Worm (Caenorhabditis elegans) whole organism, L3 larva: Measurements from ENCODE around the gene ZK813.5.
A peak's percentile ranks its signal among the peaks of the same experiment; 100 is the strongest.

Source experiments
- ZK546.5 ChIP-seq: sonication (generic microtip); optimal IDR thresholded peaks from 2 replicates; lab custom pipeline; 2017; ENCODE audit warnings: missing biosample characterization, missing genetic modification characterization
- aly-2 ChIP-seq: fragments of 150-350 bp; optimal IDR thresholded peaks from 2 replicates; lab custom pipeline; 2014; ENCODE audit warnings: missing biosample characterization, missing genetic modification characterization
- ama-1 ChIP-seq: fragments of 150-350 bp; optimal IDR thresholded peaks from 2 replicates; lab custom pipeline; 2018
- ceh-16 ChIP-seq: sonication (generic microtip); optimal IDR thresholded peaks from 2 replicates; lab custom pipeline; 2017; ENCODE audit warnings: missing biosample characterization, missing genetic modification characterization
- ceh-9 ChIP-seq: sonication (generic microtip); optimal IDR thresholded peaks from 2 replicates; lab custom pipeline; 2018; ENCODE audit warnings: missing biosample characterization, missing genetic modification characterization
- daf-12 ChIP-seq: fragments of 150-350 bp; optimal IDR thresholded peaks from 2 replicates; lab custom pipeline; 2014; ENCODE audit warnings: missing biosample characterization, missing genetic modification reagents, missing genetic modification characterization
- egl-27 ChIP-seq: sonication (generic microtip); optimal IDR thresholded peaks from 4 replicates; lab custom pipeline; 2017; ENCODE audit warnings: missing biosample characterization, missing genetic modification reagents, missing genetic modification characterization
- elt-2 ChIP-seq: sonication (generic microtip); optimal IDR thresholded peaks from 2 replicates; lab custom pipeline; 2016; ENCODE audit warnings: missing genetic modification reagents, mild to moderate bottlenecking, missing genetic modification characterization, missing compliant biosample characterization
- elt-3 ChIP-seq, 3 experiments: fragments of 150-350 bp in 1 of 3; sonication (generic microtip) in 2 of 3; optimal IDR thresholded peaks; 2 replicates in 2 of 3; 4 replicates in 1 of 3; lab custom pipeline; 2014 to 2017; ENCODE audit warnings: missing biosample characterization in 3 of 3, missing genetic modification characterization in 3 of 3
- eor-1 ChIP-seq, 2 experiments: fragments of 150-350 bp; optimal IDR thresholded peaks; 2 replicates each; lab custom pipeline; 2014 to 2018; ENCODE audit warnings: missing biosample characterization in 2 of 2, missing genetic modification characterization in 2 of 2
- fkh-10 ChIP-seq: sonication (generic microtip); optimal IDR thresholded peaks from 2 replicates; lab custom pipeline; 2017; ENCODE audit warnings: missing biosample characterization, missing genetic modification reagents, missing genetic modification characterization
- fkh-2 ChIP-seq: fragments of 150-350 bp; optimal IDR thresholded peaks from 2 replicates; lab custom pipeline; 2014; ENCODE audit warnings: missing biosample characterization, missing genetic modification reagents, missing genetic modification characterization
- fos-1 ChIP-seq: fragments of 150-350 bp; optimal IDR thresholded peaks from 2 replicates; lab custom pipeline; 2014; ENCODE audit warnings: missing biosample characterization, missing genetic modification characterization
- lin-15B ChIP-seq: fragments of 150-350 bp; optimal IDR thresholded peaks from 2 replicates; lab custom pipeline; 2014; ENCODE audit warnings: missing biosample characterization, missing genetic modification characterization
- mdl-1 ChIP-seq: fragments of 150-350 bp; optimal IDR thresholded peaks from 2 replicates; lab custom pipeline; 2014; ENCODE audit warnings: missing biosample characterization, missing genetic modification characterization
- mml-1 ChIP-seq: fragments of 150-350 bp; sonication (generic microtip); optimal IDR thresholded peaks from 3 replicates; lab custom pipeline; 2014; ENCODE audit warnings: missing biosample characterization, missing genetic modification characterization
- nfya-1 ChIP-seq: sonication (generic microtip); optimal IDR thresholded peaks from 2 replicates; lab custom pipeline; 2017; ENCODE audit warnings: missing genetic modification characterization, mild to moderate bottlenecking, missing compliant biosample characterization, antibody characterized with exemption, moderate library complexity; ENCODE audit not compliant: insufficient read depth
- nhr-12 ChIP-seq: fragments of 150-350 bp; optimal IDR thresholded peaks from 2 replicates; lab custom pipeline; 2014; ENCODE audit warnings: missing biosample characterization, missing genetic modification characterization
- nhr-23 ChIP-seq: fragments of 150-350 bp; optimal IDR thresholded peaks from 2 replicates; lab custom pipeline; 2014; ENCODE audit warnings: missing biosample characterization, missing genetic modification reagents, missing genetic modification characterization
- nhr-237 ChIP-seq: fragments of 150-350 bp; optimal IDR thresholded peaks from 2 replicates; lab custom pipeline; 2014; ENCODE audit warnings: missing biosample characterization, missing genetic modification characterization
- nhr-25 ChIP-seq: sonication (generic microtip); optimal IDR thresholded peaks from 2 replicates; lab custom pipeline; 2017; ENCODE audit warnings: missing biosample characterization, missing genetic modification characterization
- nhr-28 ChIP-seq: fragments of 150-350 bp; optimal IDR thresholded peaks from 2 replicates; lab custom pipeline; 2014; ENCODE audit warnings: missing biosample characterization, missing genetic modification characterization
- nhr-43 ChIP-seq: sonication (generic microtip); optimal IDR thresholded peaks from 2 replicates; lab custom pipeline; 2016; ENCODE audit warnings: mild to moderate bottlenecking, missing genetic modification characterization, missing compliant biosample characterization; ENCODE audit not compliant: poor library complexity, severe bottlenecking
- nhr-67 ChIP-seq: fragments of 150-350 bp; optimal IDR thresholded peaks from 2 replicates; lab custom pipeline; 2014; ENCODE audit warnings: missing biosample characterization, missing genetic modification characterization
- nhr-76 ChIP-seq: fragments of 150-350 bp; sonication (generic microtip); optimal IDR thresholded peaks from 5 replicates; lab custom pipeline; 2014; ENCODE audit warnings: missing biosample characterization, missing genetic modification characterization
- nhr-77 ChIP-seq: fragments of 150-350 bp; optimal IDR thresholded peaks from 2 replicates; lab custom pipeline; 2014; ENCODE audit warnings: missing biosample characterization, missing genetic modification characterization
- pha-4 ChIP-seq: fragments of 150-350 bp; optimal IDR thresholded peaks from 2 replicates; lab custom pipeline; 2014; ENCODE audit warnings: missing biosample characterization, missing genetic modification reagents, missing genetic modification characterization
- pqm-1 ChIP-seq: fragments of 150-350 bp; optimal IDR thresholded peaks from 2 replicates; lab custom pipeline; 2017; ENCODE audit warnings: missing biosample characterization, missing genetic modification characterization, inconsistent platforms
- skn-1 ChIP-seq: fragments of 150-350 bp; optimal IDR thresholded peaks from 2 replicates; lab custom pipeline; 2014; ENCODE audit warnings: missing biosample characterization, missing genetic modification characterization
- tbx-2 ChIP-seq: sonication (generic microtip); optimal IDR thresholded peaks from 2 replicates; lab custom pipeline; 2016; ENCODE audit warnings: mild to moderate bottlenecking, missing genetic modification characterization, missing compliant biosample characterization
- unc-39 ChIP-seq: sonication (generic microtip); optimal IDR thresholded peaks from 4 replicates; lab custom pipeline; 2017; ENCODE audit warnings: missing biosample characterization, missing genetic modification characterization
- zag-1 ChIP-seq: fragments of 150-350 bp; optimal IDR thresholded peaks from 2 replicates; lab custom pipeline; 2014; ENCODE audit warnings: missing biosample characterization, missing genetic modification characterization
- ztf-11 ChIP-seq: fragments of 150-350 bp; optimal IDR thresholded peaks from 2 replicates; lab custom pipeline; 2014; ENCODE audit warnings: missing biosample characterization, missing genetic modification characterization
- ztf-4 ChIP-seq: fragments of 150-350 bp; optimal IDR thresholded peaks from 2 replicates; lab custom pipeline; 2014; ENCODE audit warnings: missing biosample characterization, missing genetic modification characterization

ZK813.5 gene

DNA sequence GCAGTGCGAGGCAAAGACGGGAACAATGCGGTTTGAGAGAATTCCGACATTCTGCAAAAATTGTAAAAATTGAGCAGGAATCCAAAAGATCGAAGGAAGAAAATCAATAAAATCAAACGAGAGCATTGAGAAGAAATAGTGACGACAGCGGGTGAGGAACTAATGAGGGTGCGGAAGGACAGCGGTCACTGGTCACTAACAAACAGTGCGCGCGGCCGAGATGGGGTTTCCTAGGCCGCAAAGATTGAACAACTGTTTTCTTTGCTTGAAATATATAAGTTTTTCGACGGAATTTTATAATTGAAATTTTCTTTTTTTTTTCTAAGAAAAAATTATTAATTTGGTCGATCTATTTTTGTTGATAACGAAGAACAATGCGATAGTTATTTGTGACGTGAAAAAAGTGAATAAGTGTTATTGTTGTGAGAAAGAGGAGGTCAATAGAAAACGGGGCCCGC lies 39.4 kb downstream of the ZK813.5 start, which contains the start of gene unc-78:
TSS of gene unc-78 (minus strand) at position 51 of the 458 bp plus-strand sequence.
- TF ChIP-seq tbx-2 (tag; lab: Kevin White, UChicago) (no peak), fkh-2 (tag; lab: Kevin White, UChicago) (no peak), eor-1 (tag; optimal IDR thresholded peaks at IDR 0.05; lab: Kevin White, UChicago) (no peak), pha-4 (tag; lab: Kevin White, UChicago) (peak; percentile 16), elt-2 (peak; percentile 0), nfya-1 (tag; lab: Kevin White, UChicago) (no peak), pqm-1 (peak; percentile 31), ceh-9 (no peak), nhr-23 (tag; lab: Kevin White, UChicago) (no peak), nhr-28 (tag; lab: Kevin White, UChicago) (no peak), nhr-76 (tag; lab: Kevin White, UChicago) (no peak)

- TF ChIP-seq tbx-2 (tag; lab: Kevin White, UChicago) (no peak), ceh-16 (tag; lab: Kevin White, UChicago) (no peak), pqm-1 (no peak), unc-39 (no peak), nhr-43 (tag; lab: Kevin White, UChicago) (no peak), mdl-1 (tag; lab: Kevin White, UChicago) (no peak), ztf-4 (tag; lab: Kevin White, UChicago) (no peak)
Measured at ce11 chrX:3408717-3409303, 42.2 kb downstream of the ZK813.5 start.

DNA sequence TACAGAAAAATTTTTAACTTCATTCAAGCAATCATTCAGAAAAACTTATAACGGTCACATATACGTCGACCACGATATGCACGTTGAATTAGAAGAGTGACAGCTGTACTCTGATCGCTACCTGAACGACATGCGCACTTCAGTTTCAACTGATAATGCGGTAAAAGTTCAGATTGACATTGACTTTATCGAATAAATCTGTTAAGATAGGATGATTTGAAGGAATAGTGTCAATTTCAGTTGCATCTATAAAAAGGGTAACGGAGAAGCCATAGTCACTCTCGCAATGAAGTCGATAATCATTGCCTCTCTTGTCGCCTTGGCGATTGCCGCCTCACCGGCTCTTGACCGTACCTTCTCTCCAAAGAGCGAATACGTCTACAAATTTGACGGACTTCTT lies 47.8 kb downstream of the ZK813.5 start, which contains the start of gene vit-5:
TSS of gene vit-5 (plus strand) at position 277 of the 400 bp plus-strand sequence.
- TF ChIP-seq egl-27 (no peak), nhr-77 (tag; lab: Kevin White, UChicago) (no peak), eor-1 (tag; optimal IDR thresholded peaks at IDR 0.05; lab: Kevin White, UChicago) (no peak), nhr-43 (tag; lab: Kevin White, UChicago) (no peak), elt-3 (tag; optimal IDR thresholded peaks at IDR 0.05; lab: Kevin White, UChicago) (no peak), nhr-76 (tag; lab: Kevin White, UChicago) (no peak), ZK546.5 (no peak), ztf-11 (tag; lab: Kevin White, UChicago) (no peak), mdl-1 (tag; lab: Kevin White, UChicago) (no peak), zag-1 (tag; lab: Kevin White, UChicago) (no peak)

ce11 chrX:3401701-3402100 lies 49.3 kb downstream of the ZK813.5 start, which contains the start of gene C04F6.9:
TSS of gene C04F6.9 (plus strand) at chrX:3402001.
- TF ChIP-seq skn-1 (tag; lab: Kevin White, UChicago), result no peak
- TF ChIP-seq unc-39, result no peak
- no peak for TF ChIP-seq fkh-10 (GFP tag; lab: Kevin White, UChicago)
- TF ChIP-seq ceh-9, result no peak
- no peak for TF ChIP-seq egl-27
- no peak for TF ChIP-seq daf-12 (tag; lab: Kevin White, UChicago)
- no peak for TF ChIP-seq eor-1 (tag; optimal IDR thresholded peaks at IDR 0.05; lab: Kevin White, UChicago)
- TF ChIP-seq nhr-12 (tag; lab: Kevin White, UChicago), result no peak
- no peak for TF ChIP-seq mdl-1 (tag; lab: Kevin White, UChicago)

DNA sequence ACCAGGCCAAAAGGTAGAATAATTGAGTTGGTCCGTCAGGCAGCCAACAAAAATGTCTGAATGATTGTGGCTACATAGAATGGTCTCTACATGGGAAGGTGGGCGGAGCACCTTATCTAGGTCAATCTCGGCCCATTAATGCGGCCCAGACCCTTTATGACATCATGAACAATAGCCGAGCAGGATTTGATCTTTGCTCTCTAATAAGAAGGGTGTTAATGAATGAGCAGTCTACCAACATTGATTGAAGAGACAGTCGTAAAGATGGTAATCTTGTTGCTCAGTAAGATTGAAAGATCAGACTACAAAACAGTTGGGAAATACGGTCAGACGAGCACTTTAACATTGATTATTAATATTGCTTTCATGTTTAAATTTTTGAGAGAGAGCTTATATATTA lies 50.6 kb downstream of the ZK813.5 start:
- TF ChIP-seq nhr-76 (tag; lab: Kevin White, UChicago), result no peak
- no peak for TF ChIP-seq nhr-237 (tag; lab: Kevin White, UChicago)
- TF ChIP-seq elt-3 (tag; optimal IDR thresholded peaks at IDR 0.05; lab: Kevin White, UChicago), result no peak
- no peak for TF ChIP-seq ama-1
- no peak for TF ChIP-seq ceh-16 (tag; lab: Kevin White, UChicago)
- TF ChIP-seq pha-4 (tag; lab: Kevin White, UChicago), result no peak
- no peak for TF ChIP-seq nhr-12 (tag; lab: Kevin White, UChicago)
- TF ChIP-seq ceh-9, result no peak
- no peak for TF ChIP-seq nhr-67 (tag; lab: Kevin White, UChicago)
- TF ChIP-seq nhr-23 (tag; lab: Kevin White, UChicago), result no peak
- TF ChIP-seq nhr-25 (tag; lab: Kevin White, UChicago), result no peak
- no peak for TF ChIP-seq fos-1 (tag; lab: Kevin White, UChicago)
- TF ChIP-seq mml-1 (tag; lab: Kevin White, UChicago), result no peak
- TF ChIP-seq lin-15B (tag; lab: Kevin White, UChicago), result no peak
- TF ChIP-seq aly-2 (tag; lab: Kevin White, UChicago), result no peak
